Fruit fly (Drosophila melanogaster) whole organism, embryonic: ENCODE results near the gene Cul5.
A peak's percentile ranks its signal among the peaks of the same experiment; 100 is the strongest.

Experiments used
- Bgb ChIP-seq: fragments of 200-800 bp; sonication (Bioruptor generic); IDR thresholded peaks from 2 replicates; pipeline ENCODE4 v1.3.6; 2022; ENCODE audit warnings: missing biosample characterization, missing genetic modification characterization; ENCODE audit not compliant: partially characterized antibody
- Blimp-1 ChIP-seq: fragments of 200-800 bp; sonication (Bioruptor generic); optimal IDR thresholded peaks from 3 replicates; lab custom pipeline; 2018; ENCODE audit warnings: missing biosample characterization, missing genetic modification characterization, mild to moderate bottlenecking, moderate library complexity, missing genetic modification reagents
- CG10209 ChIP-seq: fragments of 200-800 bp; sonication (Bioruptor generic); optimal IDR thresholded peaks from 3 replicates; lab custom pipeline; 2017; ENCODE audit warnings: missing biosample characterization, mild to moderate bottlenecking, missing genetic modification characterization, missing genetic modification reagents
- CG10462 ChIP-seq: fragments of 200-800 bp; sonication (Bioruptor generic); optimal IDR thresholded peaks from 2 replicates; lab custom pipeline; 2016; ENCODE audit warnings: missing biosample characterization, missing genetic modification characterization
- CG12391 ChIP-seq: fragments of 200-800 bp; sonication (Bioruptor generic); optimal IDR thresholded peaks from 3 replicates; lab custom pipeline; 2018; ENCODE audit warnings: missing biosample characterization, mild to moderate bottlenecking, missing genetic modification characterization, moderate library complexity
- CG17385 ChIP-seq: fragments of 200-800 bp; sonication (Bioruptor generic); optimal IDR thresholded peaks from 3 replicates; lab custom pipeline; 2018; ENCODE audit warnings: missing biosample characterization, mild to moderate bottlenecking, missing genetic modification characterization
- CG1832 ChIP-seq: fragments of 200-800 bp; sonication (Bioruptor generic); optimal IDR thresholded peaks from 2 replicates; lab custom pipeline; 2017; ENCODE audit warnings: missing biosample characterization, mild to moderate bottlenecking, missing genetic modification characterization, inconsistent platforms
- CG18476 ChIP-seq: fragments of 200-800 bp; sonication (Bioruptor generic); optimal IDR thresholded peaks from 2 replicates; lab custom pipeline; 2016; ENCODE audit warnings: missing biosample characterization, mild to moderate bottlenecking, missing genetic modification characterization
- CG31388 ChIP-seq: fragments of 200-800 bp; sonication (Bioruptor generic); optimal IDR thresholded peaks from 2 replicates; lab custom pipeline; 2016; ENCODE audit warnings: missing biosample characterization, missing genetic modification characterization
- CG6654 ChIP-seq: fragments of 200-800 bp; sonication (Bioruptor generic); optimal IDR thresholded peaks from 2 replicates; lab custom pipeline; 2017; ENCODE audit warnings: missing biosample characterization, mild to moderate bottlenecking, missing genetic modification characterization
- CG8478 ChIP-seq: fragments of >200 bp; optimal IDR thresholded peaks from 2 replicates; lab custom pipeline; 2018
- CG8944 ChIP-seq: fragments of 200-800 bp; sonication (Bioruptor generic); optimal IDR thresholded peaks from 3 replicates; lab custom pipeline; 2016; ENCODE audit warnings: missing biosample characterization, missing genetic modification characterization
- Chrac-16 ChIP-seq: fragments of 200-800 bp; sonication (Bioruptor generic); optimal IDR thresholded peaks from 3 replicates; lab custom pipeline; 2016; ENCODE audit warnings: missing biosample characterization, missing genetic modification characterization
- D ChIP-seq, 2 experiments: fragments of 200-800 bp in 1 of 2; fragments of >200 bp in 1 of 2; sonication (Bioruptor generic) in 1 of 2; optimal IDR thresholded peaks; 2 replicates in 1 of 2; 3 replicates in 1 of 2; lab custom pipeline; 2017; ENCODE audit warnings: mild to moderate bottlenecking in 1 of 2, missing biosample characterization in 1 of 2, missing genetic modification characterization in 1 of 2, missing genetic modification reagents in 1 of 2
- Doc3 ChIP-seq: fragments of 200-800 bp; sonication (Bioruptor generic); IDR thresholded peaks from 3 replicates; pipeline ENCODE4 v1.3.6; 2022; ENCODE audit warnings: missing biosample characterization, missing genetic modification characterization; ENCODE audit not compliant: partially characterized antibody
- Dp ChIP-seq: fragments of 200-800 bp; sonication (Bioruptor generic); optimal IDR thresholded peaks from 2 replicates; lab custom pipeline; 2018; ENCODE audit warnings: missing biosample characterization, mild to moderate bottlenecking, missing genetic modification characterization, moderate library complexity
- Eip74EF ChIP-seq, 2 experiments: fragments of 200-800 bp in 1 of 2; fragments of >200 bp in 1 of 2; sonication (Bioruptor generic) in 1 of 2; optimal IDR thresholded peaks; 2 replicates each; lab custom pipeline; 2017 to 2019; ENCODE audit warnings: missing biosample characterization in 2 of 2, missing genetic modification characterization in 2 of 2, mild to moderate bottlenecking in 1 of 2, moderate library complexity in 1 of 2
- Fer1 ChIP-seq: fragments of 200-800 bp; sonication (Bioruptor generic); optimal IDR thresholded peaks from 2 replicates; lab custom pipeline; 2017; ENCODE audit warnings: missing biosample characterization, mild to moderate bottlenecking, missing genetic modification characterization
- Hr51 ChIP-seq, 2 experiments: fragments of 200-800 bp; sonication (Bioruptor generic); optimal IDR thresholded peaks; 2 replicates in 1 of 2; 3 replicates in 1 of 2; lab custom pipeline; 2016 to 2018; ENCODE audit warnings: missing biosample characterization in 2 of 2, missing genetic modification characterization in 2 of 2, mild to moderate bottlenecking in 1 of 2, moderate library complexity in 1 of 2
- Jarid2 ChIP-seq: fragments of 200-800 bp; sonication (Bioruptor generic); optimal IDR thresholded peaks from 3 replicates; lab custom pipeline; 2017; ENCODE audit warnings: mild to moderate bottlenecking, missing biosample characterization, missing genetic modification reagents, missing genetic modification characterization
- Med ChIP-seq: fragments of 200-800 bp; sonication (Bioruptor generic); peaks from one replicate; lab custom pipeline; 2016; ENCODE audit warnings: missing biosample characterization, missing genetic modification characterization, mild to moderate bottlenecking, inconsistent platforms, moderate library complexity
- Stat92E ChIP-seq, 3 experiments: fragments of >200 bp in 2 of 3; fragments of 200-800 bp in 1 of 3; sonication (Bioruptor generic) in 1 of 3; optimal IDR thresholded peaks; 2 replicates each; lab custom pipeline; 2017 to 2019; ENCODE audit warnings: missing biosample characterization in 3 of 3, missing genetic modification characterization in 3 of 3, mild to moderate bottlenecking in 1 of 3, moderate library complexity in 1 of 3
- Tbp ChIP-seq: fragments of >200 bp; optimal IDR thresholded peaks from 2 replicates; lab custom pipeline; 2018; ENCODE audit warnings: missing biosample characterization, missing genetic modification characterization
- Trl ChIP-seq, 3 experiments: fragments of >200 bp in 2 of 3; fragments of 200-800 bp in 1 of 3; sonication (Bioruptor generic) in 1 of 3; optimal IDR thresholded peaks; 2 replicates in 1 of 3; 3 replicates in 2 of 3; lab custom pipeline; 2016 to 2017; ENCODE audit warnings: missing biosample characterization in 1 of 3, missing genetic modification characterization in 1 of 3
- bigmax ChIP-seq: fragments of 200-800 bp; sonication (Bioruptor generic); optimal IDR thresholded peaks from 2 replicates; lab custom pipeline; 2018; ENCODE audit warnings: missing biosample characterization, mild to moderate bottlenecking, missing genetic modification characterization
- bsh ChIP-seq, 2 experiments: fragments of 200-800 bp; sonication (Bioruptor generic); optimal IDR thresholded peaks; 2 replicates each; lab custom pipeline; 2017 to 2018; ENCODE audit warnings: mild to moderate bottlenecking in 2 of 2, missing biosample characterization in 2 of 2, missing genetic modification characterization in 2 of 2, moderate library complexity in 1 of 2
- cg ChIP-seq: fragments of 200-800 bp; sonication (Bioruptor generic); optimal IDR thresholded peaks from 3 replicates; lab custom pipeline; 2019; ENCODE audit warnings: missing biosample characterization, mild to moderate bottlenecking, missing genetic modification characterization, moderate library complexity
- chm ChIP-seq: fragments of 200-800 bp; sonication (Bioruptor generic); IDR thresholded peaks from 2 replicates; pipeline ENCODE4 v1.3.6; 2022; ENCODE audit warnings: missing biosample characterization, missing genetic modification characterization
- chn ChIP-seq: fragments of 200-800 bp; sonication (Bioruptor generic); optimal IDR thresholded peaks from 2 replicates; lab custom pipeline; 2016; ENCODE audit warnings: missing biosample characterization, missing genetic modification characterization
- dmrt11E ChIP-seq: fragments of 200-800 bp; sonication (Bioruptor generic); optimal IDR thresholded peaks from 3 replicates; lab custom pipeline; 2018; ENCODE audit warnings: missing biosample characterization, mild to moderate bottlenecking, missing genetic modification characterization, moderate library complexity
- ewg ChIP-seq: fragments of 200-800 bp; sonication (Bioruptor generic); optimal IDR thresholded peaks from 3 replicates; lab custom pipeline; 2017; ENCODE audit warnings: mild to moderate bottlenecking, missing biosample characterization, missing genetic modification reagents, missing genetic modification characterization
- fd64A ChIP-seq: fragments of 200-800 bp; sonication (Bioruptor generic); optimal IDR thresholded peaks from 3 replicates; lab custom pipeline; 2018; ENCODE audit warnings: missing biosample characterization, mild to moderate bottlenecking, missing genetic modification characterization
- gcm ChIP-seq: fragments of 200-800 bp; sonication (Bioruptor generic); optimal IDR thresholded peaks from 2 replicates; lab custom pipeline; 2019; ENCODE audit warnings: missing biosample characterization, mild to moderate bottlenecking, missing genetic modification characterization, moderate library complexity
- gro ChIP-seq: fragments of 200-800 bp; sonication (Bioruptor generic); optimal IDR thresholded peaks from 2 replicates; lab custom pipeline; 2016; ENCODE audit warnings: missing biosample characterization, missing genetic modification characterization
- kay ChIP-seq: fragments of 200-800 bp; sonication (Bioruptor generic); optimal IDR thresholded peaks from 2 replicates; lab custom pipeline; 2016; ENCODE audit warnings: missing biosample characterization, missing genetic modification characterization
- lov ChIP-seq, 2 experiments: fragments of 200-800 bp in 1 of 2; fragments of >200 bp in 1 of 2; sonication (Bioruptor generic) in 1 of 2; IDR thresholded peaks in 1 of 2; optimal IDR thresholded peaks in 1 of 2; 2 replicates in 1 of 2; 3 replicates in 1 of 2; pipeline versions ENCODE4 v1.3.6 to Lab custom; 2017 to 2022; ENCODE audit warnings: missing biosample characterization in 1 of 2, missing genetic modification characterization in 1 of 2
- onecut ChIP-seq: fragments of 200-800 bp; sonication (Bioruptor generic); IDR thresholded peaks from 2 replicates; pipeline ENCODE4 v1.3.6; 2022; ENCODE audit warnings: missing biosample characterization, missing genetic modification characterization
- otp ChIP-seq: fragments of 200-800 bp; sonication (Bioruptor generic); IDR thresholded peaks from 3 replicates; pipeline ENCODE4, ENCODE4 v1.3.6; 2022; ENCODE audit warnings: missing biosample characterization, missing genetic modification characterization
- rib ChIP-seq: fragments of 200-800 bp; sonication (Bioruptor generic); IDR thresholded peaks from 2 replicates; pipeline ENCODE4 v1.3.6; 2022; ENCODE audit warnings: missing biosample characterization, missing genetic modification characterization
- sc ChIP-seq, 3 experiments: fragments of >200 bp in 2 of 3; fragments of 200-800 bp in 1 of 3; sonication (Bioruptor generic) in 1 of 3; optimal IDR thresholded peaks; 2 replicates in 2 of 3; 3 replicates in 1 of 3; lab custom pipeline; 2017; ENCODE audit warnings: mild to moderate bottlenecking in 1 of 3, missing biosample characterization in 1 of 3, missing genetic modification characterization in 1 of 3, missing genetic modification reagents in 1 of 3
- sqz ChIP-seq: fragments of 200-800 bp; sonication (Bioruptor generic); optimal IDR thresholded peaks from 3 replicates; lab custom pipeline; 2018; ENCODE audit warnings: missing biosample characterization, mild to moderate bottlenecking, missing genetic modification characterization
- tll ChIP-seq, 2 experiments: fragments of 200-800 bp in 1 of 2; fragments of >200 bp in 1 of 2; sonication (Bioruptor generic) in 1 of 2; optimal IDR thresholded peaks; 2 replicates each; lab custom pipeline; 2017 to 2019; ENCODE audit warnings: missing biosample characterization in 2 of 2, missing genetic modification characterization in 2 of 2, mild to moderate bottlenecking in 1 of 2, moderate library complexity in 1 of 2
- z ChIP-seq: fragments of 200-800 bp; sonication (Bioruptor generic); IDR thresholded peaks from 3 replicates; pipeline ENCODE4 v1.3.6; 2022; ENCODE audit warnings: missing biosample characterization, missing genetic modification characterization

Cul5 gene

DNA sequence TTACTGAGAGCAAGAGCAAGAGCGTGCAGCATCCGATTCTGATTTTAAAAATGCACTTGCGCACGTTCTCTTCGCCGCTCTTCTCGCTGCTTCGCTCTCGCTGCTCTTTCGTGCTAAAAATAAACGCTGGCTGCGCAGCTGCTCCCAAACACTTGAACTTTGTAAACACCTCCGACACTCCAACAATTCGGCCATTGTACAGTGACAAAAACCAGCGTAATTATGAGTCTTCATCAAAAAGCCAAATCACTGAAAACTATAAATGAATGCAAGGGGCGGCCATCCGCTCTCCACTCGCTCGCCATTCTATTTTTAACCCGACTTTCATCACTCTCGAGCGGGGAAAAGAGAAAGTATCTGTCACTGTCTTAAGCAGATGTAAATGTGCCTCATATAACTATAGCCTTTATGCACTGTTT, 1.9 kb upstream of the Cul5 start (continued):
- no peak for TF ChIP-seq Doc3 (GFP tag; lab: Robert Waterston, UW)
- TF ChIP-seq Eip74EF (GFP tag; optimal IDR thresholded peaks at IDR 0.05; lab: Kevin White, UChicago): no peak
- TF ChIP-seq rib (GFP tag; lab: Robert Waterston, UW): no peak
- no peak for TF ChIP-seq Chrac-16 (GFP tag; lab: Kevin White, UChicago)

DNA sequence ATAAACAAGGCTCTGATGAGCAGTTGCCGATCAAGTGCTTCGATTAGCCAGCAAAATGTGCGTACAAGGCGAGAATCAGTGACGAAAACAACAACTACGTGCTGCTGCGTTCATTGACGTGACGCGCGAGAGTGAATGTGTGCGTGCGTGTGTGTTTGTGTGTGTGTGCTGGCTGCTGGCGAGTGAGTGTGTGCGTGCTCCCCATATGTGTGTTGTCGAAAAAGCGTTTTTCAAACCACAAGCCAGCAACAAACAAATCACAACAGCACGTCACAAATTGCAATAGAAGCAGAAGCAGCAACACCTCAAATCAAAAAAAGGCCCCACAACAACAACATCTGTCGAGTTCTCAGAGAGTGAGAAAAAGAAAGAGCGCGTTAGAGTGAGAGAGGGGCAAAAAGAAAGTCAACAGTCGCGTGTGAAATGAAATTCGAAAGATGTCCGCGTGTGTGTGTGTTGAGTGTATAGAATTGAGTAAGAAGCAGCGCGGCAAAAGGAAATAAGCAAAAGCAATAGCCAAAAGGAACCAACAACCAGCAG, 1.2 kb upstream of the Cul5 start:
- TF ChIP-seq CG10462 (GFP tag; lab: Kevin White, UChicago) (no peak), otp (GFP tag; lab: Robert Waterston, UW) (no peak), sc (optimal IDR thresholded peaks at IDR 0.05; lab: Kevin White, UChicago) (no peak), sc (GFP tag; optimal IDR thresholded peaks at IDR 0.05; lab: Kevin White, UChicago) (no peak), Trl (optimal IDR thresholded peaks at IDR 0.05; lab: Kevin White, UChicago) (peak in 1 of 2 experiments; percentile 62), Trl (GFP tag; optimal IDR thresholded peaks at IDR 0.05; lab: Kevin White, UChicago) (no peak), gro (peak; percentile 29), fd64A (GFP tag; lab: Kevin White, UChicago) (no peak), CG10209 (GFP tag; lab: Kevin White, UChicago) (no peak), cg (peak; percentile 97), CG17385 (GFP tag; lab: Kevin White, UChicago) (peak; percentile 19), D (optimal IDR thresholded peaks at IDR 0.05; lab: Kevin White, UChicago) (peak; percentile 97), D (GFP tag; optimal IDR thresholded peaks at IDR 0.05; lab: Kevin White, UChicago) (no peak), Bgb (no peak), Jarid2 (peak; percentile 75), CG8478 (peak; percentile 91), tll (GFP tag; optimal IDR thresholded peaks at IDR 0.05; lab: Kevin White, UChicago) (peak in 1 of 2 experiments; percentile 32), sqz (peak; percentile 10), Med (GFP tag; lab: Kevin White, UChicago) (peak; percentile 33), CG1832 (GFP tag; lab: Kevin White, UChicago) (peak; percentile 17), Blimp-1 (GFP tag; lab: Kevin White, UChicago) (peak; percentile 4), bigmax (GFP tag; lab: Kevin White, UChicago) (peak; percentile 45)

DNA sequence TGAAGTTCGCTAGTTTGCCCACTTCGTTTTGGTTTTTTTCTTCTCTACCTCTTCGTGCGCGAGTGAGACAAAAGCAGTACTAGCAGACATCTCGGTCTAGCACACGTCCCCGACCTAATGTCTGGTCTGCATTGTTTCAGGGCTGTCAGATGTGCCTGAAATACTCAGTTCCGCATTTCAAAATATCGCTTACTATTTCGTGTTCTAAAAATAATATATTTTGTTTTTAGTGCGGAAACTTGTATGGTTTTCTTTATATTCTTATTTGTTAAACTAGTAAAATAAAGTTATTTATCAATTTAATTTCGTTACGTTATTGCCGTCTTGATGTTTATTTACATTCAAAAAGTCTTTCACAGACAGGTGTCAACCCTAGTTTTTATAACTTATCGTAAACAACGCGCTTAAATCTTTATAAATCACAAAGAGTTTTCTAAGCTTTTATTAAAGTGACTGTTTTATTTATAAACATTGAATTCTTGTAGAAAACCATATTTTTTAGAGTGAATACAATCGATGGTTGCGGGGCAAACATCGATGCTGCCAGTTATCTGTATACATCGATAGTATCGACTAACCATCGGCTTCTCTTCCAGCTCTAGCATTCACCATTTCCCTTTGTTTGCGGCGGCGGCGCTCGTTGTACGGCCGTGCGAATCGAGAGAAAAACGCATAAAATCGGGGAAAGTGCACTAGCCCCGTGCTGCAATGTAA, 589 bp upstream of the Cul5 start:
- TF ChIP-seq CG6654 (GFP tag; lab: Kevin White, UChicago): peak; percentile 23
- peak; percentile 64 for TF ChIP-seq dmrt11E
- no peak for TF ChIP-seq Tbp
- TF ChIP-seq gcm (GFP tag; lab: Kevin White, UChicago): peak; percentile 10
- TF ChIP-seq chn (GFP tag; lab: Kevin White, UChicago): peak; percentile 34
- no peak for TF ChIP-seq Stat92E (GFP tag; optimal IDR thresholded peaks at IDR 0.05; lab: Kevin White, UChicago)
- peak; percentile 61 for TF ChIP-seq Fer1 (GFP tag; lab: Kevin White, UChicago)
- TF ChIP-seq CG8944 (GFP tag; lab: Kevin White, UChicago): peak; percentile 25
- peak; percentile 86 for TF ChIP-seq CG12391 (tag; lab: Kevin White, UChicago)
- peak; percentile 63 for TF ChIP-seq gro
- peak; percentile 18 for TF ChIP-seq Dp (GFP tag; lab: Kevin White, UChicago)
- TF ChIP-seq Hr51 (GFP tag; optimal IDR thresholded peaks at IDR 0.05; lab: Kevin White, UChicago): peak; percentile 56 to 83
- no peak for TF ChIP-seq chm (GFP tag; lab: Robert Waterston, UW)
- peak; percentile 12 for TF ChIP-seq ewg (GFP tag; lab: Kevin White, UChicago)
- no peak for TF ChIP-seq z (GFP tag; lab: Robert Waterston, UW)
- peak; percentile 73 for TF ChIP-seq CG18476 (GFP tag; lab: Kevin White, UChicago)
- TF ChIP-seq bsh (GFP tag; optimal IDR thresholded peaks at IDR 0.05; lab: Kevin White, UChicago): peak in 1 of 2 experiments; percentile 73
- no peak for TF ChIP-seq kay (GFP tag; lab: Kevin White, UChicago)
- no peak; the same call in 1 of the 2 replicates for TF ChIP-seq onecut (GFP tag; lab: Robert Waterston, UW)
- TF ChIP-seq CG31388: no peak
- TF ChIP-seq lov (optimal IDR thresholded peaks at IDR 0.05; lab: Kevin White, UChicago): no peak
- no peak for TF ChIP-seq lov (GFP tag; IDR thresholded peaks at IDR 0.05; lab: Robert Waterston, UW)
